Worm (Caenorhabditis elegans) whole organism, young adult: ENCODE results near the gene algn-8.

Experiments used
- B0019.2 ChIP-seq: fragments of 200-800 bp; sonication (Bioruptor generic); conservative IDR thresholded peaks from 2 replicates; pipeline ENCODE4 v1.3.6; 2022; ENCODE audit warnings: missing genetic modification reagents, missing genetic modification characterization, missing compliant biosample characterization
- C06A6.2 ChIP-seq: fragments of 200-800 bp; sonication (Bioruptor generic); conservative IDR thresholded peaks from 2 replicates; pipeline ENCODE4 v1.3.6; 2022; ENCODE audit warnings: missing genetic modification characterization, missing compliant biosample characterization
- C17E4.6 ChIP-seq: fragments of 200-800 bp; sonication (Bioruptor generic); IDR thresholded peaks from 2 replicates; pipeline ENCODE4 v1.3.6; 2022; ENCODE audit warnings: missing genetic modification reagents, missing genetic modification characterization, missing compliant biosample characterization
- F52B5.7 ChIP-seq: sonication (generic microtip); optimal IDR thresholded peaks from 2 replicates; lab custom pipeline; 2016; ENCODE audit warnings: mild to moderate bottlenecking, missing genetic modification characterization, missing compliant biosample characterization
- T07F8.4 ChIP-seq: sonication (generic microtip); optimal IDR thresholded peaks from 2 replicates; lab custom pipeline; 2016; ENCODE audit warnings: mild to moderate bottlenecking, missing genetic modification characterization, moderate library complexity, missing compliant biosample characterization
- Y56A3A.18 ChIP-seq: fragments of 200-800 bp; sonication (Bioruptor generic); IDR thresholded peaks from 2 replicates; pipeline ENCODE4 v1.3.6; 2022; ENCODE audit warnings: missing genetic modification reagents, missing genetic modification characterization, missing compliant biosample characterization
- Y67H2A.10 ChIP-seq: fragments of 200-800 bp; sonication (Bioruptor generic); conservative IDR thresholded peaks from 2 replicates; pipeline ENCODE4 v1.3.6; 2022; ENCODE audit warnings: missing genetic modification reagents, missing genetic modification characterization, missing compliant biosample characterization
- Y79H2A.3 ChIP-seq: fragments of 200-800 bp; sonication (Bioruptor generic); conservative IDR thresholded peaks from 2 replicates; pipeline ENCODE4 v1.3.6; 2022; ENCODE audit warnings: missing genetic modification reagents, missing genetic modification characterization, missing compliant biosample characterization
- Y95B8A.8 ChIP-seq: fragments of 200-800 bp; sonication (Bioruptor generic); IDR thresholded peaks from 2 replicates; pipeline ENCODE4 v1.3.6; 2022; ENCODE audit warnings: missing genetic modification reagents, missing genetic modification characterization, missing compliant biosample characterization
- ama-1 ChIP-seq, 3 experiments: fragments of 150-350 bp in 1 of 3; sonication (generic microtip) in 2 of 3; optimal IDR thresholded peaks; 2 replicates each; lab custom pipeline; 2014 to 2018; ENCODE audit warnings: missing biosample characterization in 2 of 3, missing genetic modification characterization in 2 of 3, missing genetic modification reagents in 2 of 3
- aptf-3 ChIP-seq: fragments of 200-800 bp; sonication (Bioruptor generic); IDR thresholded peaks from 2 replicates; pipeline ENCODE4 v1.3.6; 2022; ENCODE audit warnings: missing genetic modification characterization, missing compliant biosample characterization
- cebp-2 ChIP-seq: fragments of 200-800 bp; sonication (Bioruptor generic); IDR thresholded peaks from 2 replicates; pipeline ENCODE4 v1.3.6; 2022; ENCODE audit warnings: missing genetic modification characterization, missing compliant biosample characterization
- ceh-100 ChIP-seq: fragments of 200-800 bp; sonication (Bioruptor generic); IDR thresholded peaks from 2 replicates; pipeline ENCODE4 v1.3.6; 2022; ENCODE audit warnings: missing genetic modification reagents, missing genetic modification characterization, missing compliant biosample characterization
- dpl-1 ChIP-seq: fragments of 150-350 bp; optimal IDR thresholded peaks from 2 replicates; lab custom pipeline; 2014; ENCODE audit warnings: missing biosample characterization, missing genetic modification reagents, missing genetic modification characterization
- egl-18 ChIP-seq: fragments of 200-800 bp; sonication (Bioruptor generic); IDR thresholded peaks from 2 replicates; pipeline ENCODE4 v1.3.6; 2022; ENCODE audit warnings: missing genetic modification reagents, missing genetic modification characterization, missing compliant biosample characterization
- ets-4 ChIP-seq: fragments of 200-800 bp; sonication (Bioruptor generic); optimal IDR thresholded peaks from 2 replicates; lab custom pipeline; 2018; ENCODE audit warnings: mild to moderate bottlenecking, missing genetic modification characterization, missing compliant biosample characterization
- fkh-3 ChIP-seq: sonication (generic microtip); optimal IDR thresholded peaks from 2 replicates; lab custom pipeline; 2016; ENCODE audit warnings: mild to moderate bottlenecking, missing genetic modification characterization, missing compliant biosample characterization
- him-1 ChIP-seq: sonication (generic microtip); optimal IDR thresholded peaks from 2 replicates; lab custom pipeline; 2016; ENCODE audit warnings: missing genotype, missing genetic modification reagents, missing genetic modification characterization, missing compliant biosample characterization
- hlh-12 ChIP-seq: sonication (generic microtip); optimal IDR thresholded peaks from 2 replicates; lab custom pipeline; 2016; ENCODE audit warnings: missing genetic modification characterization, missing compliant biosample characterization
- hsf-1 ChIP-seq: fragments of 200-800 bp; sonication (Bioruptor generic); IDR thresholded peaks from 2 replicates; pipeline ENCODE4 v1.3.6; 2022; ENCODE audit warnings: missing genetic modification reagents, missing genetic modification characterization, missing compliant biosample characterization
- lsy-27 ChIP-seq: sonication (generic microtip); optimal IDR thresholded peaks from 2 replicates; lab custom pipeline; 2017; ENCODE audit warnings: missing genetic modification characterization, mild to moderate bottlenecking, missing compliant biosample characterization, antibody characterized with exemption, missing genotype, borderline replicate concordance; ENCODE audit not compliant: insufficient read depth
- madf-3 ChIP-seq: fragments of 200-800 bp; sonication (Bioruptor generic); IDR thresholded peaks from 2 replicates; pipeline ENCODE4 v1.3.6; 2022; ENCODE audit warnings: missing genetic modification reagents, missing genetic modification characterization, missing compliant biosample characterization
- madf-6 ChIP-seq: fragments of 200-800 bp; sonication (Bioruptor generic); IDR thresholded peaks from 2 replicates; pipeline ENCODE4 v1.3.6; 2022; ENCODE audit warnings: missing genetic modification reagents, missing genetic modification characterization, missing compliant biosample characterization
- madf-8 ChIP-seq: fragments of 200-800 bp; sonication (Bioruptor generic); conservative IDR thresholded peaks from 2 replicates; pipeline ENCODE4 v1.3.6; 2022; ENCODE audit warnings: missing genetic modification reagents, missing genetic modification characterization, missing compliant biosample characterization
- mxl-1 ChIP-seq: sonication (generic microtip); optimal IDR thresholded peaks from 2 replicates; lab custom pipeline; 2016; ENCODE audit warnings: missing genetic modification characterization, missing compliant biosample characterization
- nhr-120 ChIP-seq: fragments of 200-800 bp; sonication (Bioruptor generic); IDR thresholded peaks from 2 replicates; pipeline ENCODE4 v1.3.6; 2022; ENCODE audit warnings: missing genetic modification characterization, missing compliant biosample characterization
- nhr-27 ChIP-seq: fragments of 200-800 bp; sonication (Bioruptor generic); optimal IDR thresholded peaks from 2 replicates; lab custom pipeline; 2018; ENCODE audit warnings: mild to moderate bottlenecking, missing genetic modification characterization, moderate library complexity, missing compliant biosample characterization
- nhr-80 ChIP-seq: sonication (generic microtip); optimal IDR thresholded peaks from 2 replicates; lab custom pipeline; 2016; ENCODE audit warnings: missing genetic modification characterization, missing compliant biosample characterization
- pbrm-1 ChIP-seq: fragments of 200-800 bp; sonication (Bioruptor generic); IDR thresholded peaks from 2 replicates; pipeline ENCODE4 v1.3.6; 2022; ENCODE audit warnings: missing genetic modification reagents, missing genetic modification characterization, missing compliant biosample characterization
- pha-4 ChIP-seq: fragments of 150-350 bp; sonication (generic microtip); optimal IDR thresholded peaks from 2 replicates; lab custom pipeline; 2014; ENCODE audit warnings: missing biosample characterization, missing genetic modification reagents, missing genetic modification characterization
- rec-8 ChIP-seq, 2 experiments: sonication (generic microtip); optimal IDR thresholded peaks; 2 replicates each; lab custom pipeline; 2016; ENCODE audit warnings: mild to moderate bottlenecking in 2 of 2, missing genetic modification characterization in 2 of 2, missing genetic modification reagents in 2 of 2, missing genotype in 2 of 2, missing biosample characterization in 1 of 2, missing compliant biosample characterization in 1 of 2, moderate library complexity in 1 of 2
- snpc-1.3 ChIP-seq: sonication (generic microtip); optimal IDR thresholded peaks from 2 replicates; lab custom pipeline; 2017; ENCODE audit warnings: missing genetic modification characterization, mild to moderate bottlenecking, missing compliant biosample characterization, antibody characterized with exemption, moderate library complexity, missing genotype, missing genetic modification reagents; ENCODE audit not compliant: insufficient read depth
- sptf-2 ChIP-seq: fragments of 200-800 bp; sonication (Bioruptor generic); optimal IDR thresholded peaks from 2 replicates; lab custom pipeline; 2018; ENCODE audit warnings: mild to moderate bottlenecking, missing genetic modification characterization, missing compliant biosample characterization
- unc-130 ChIP-seq: sonication (generic microtip); optimal IDR thresholded peaks from 2 replicates; lab custom pipeline; 2016; ENCODE audit warnings: missing genetic modification reagents, missing genetic modification characterization, missing compliant biosample characterization
- xnd-1 ChIP-seq: sonication (generic microtip); optimal IDR thresholded peaks from 2 replicates; lab custom pipeline; 2016; ENCODE audit warnings: missing genotype, missing genetic modification reagents, missing genetic modification characterization, missing compliant biosample characterization
- ztf-22 ChIP-seq: fragments of 200-800 bp; sonication (Bioruptor generic); optimal IDR thresholded peaks from 2 replicates; lab custom pipeline; 2018; ENCODE audit warnings: mild to moderate bottlenecking, missing genetic modification characterization, moderate library complexity, missing compliant biosample characterization
- ztf-25 ChIP-seq: fragments of 200-800 bp; sonication (Bioruptor generic); IDR thresholded peaks from 2 replicates; pipeline ENCODE4 v1.3.6; 2022; ENCODE audit warnings: missing genetic modification reagents, missing genetic modification characterization, missing compliant biosample characterization
- ztf-3 ChIP-seq: fragments of 200-800 bp; sonication (Bioruptor generic); optimal IDR thresholded peaks from 2 replicates; lab custom pipeline; 2018; ENCODE audit warnings: mild to moderate bottlenecking, missing genetic modification characterization, missing compliant biosample characterization

Gene algn-8

ce11 chrII:9879815-9880214, 6.4 kb downstream of the algn-8 start:
- no peak for TF ChIP-seq C17E4.6 (GFP tag; lab: Robert Waterston, UW)

ce11 chrII:9874508-9875229, 11.6 kb downstream of the algn-8 start, which contains the start of the genes chil-2 and ctsa-3.2:
Gene chil-2 (minus strand): TSS chrII:9874608.
Gene ctsa-3.2 (plus strand): TSS chrII:9875179.
- no peak for TF ChIP-seq pha-4
- no peak for TF ChIP-seq mxl-1 (tag; lab: Kevin White, UChicago)
- no peak for TF ChIP-seq snpc-1.3 (tag; lab: Kevin White, UChicago)
- no peak for TF ChIP-seq xnd-1 (tag; lab: Kevin White, UChicago)
- TF ChIP-seq ama-1 (optimal IDR thresholded peaks at IDR 0.05; lab: Kevin White, UChicago), result no peak
- no peak for TF ChIP-seq ama-1 (GFP tag; optimal IDR thresholded peaks at IDR 0.05; lab: Kevin White, UChicago)
- TF ChIP-seq aptf-3, result no peak
- no peak for TF ChIP-seq F52B5.7 (tag; lab: Kevin White, UChicago)
- no peak for TF ChIP-seq madf-6 (GFP tag; lab: Robert Waterston, UW)
- no peak for TF ChIP-seq hsf-1 (GFP tag; lab: Robert Waterston, UW)
- TF ChIP-seq madf-3 (GFP tag; lab: Robert Waterston, UW), result no peak
- TF ChIP-seq egl-18, result no peak
- no peak for TF ChIP-seq pbrm-1
- no peak for TF ChIP-seq Y95B8A.8 (GFP tag; lab: Robert Waterston, UW)

- no peak for TF ChIP-seq ztf-25 (GFP tag; lab: Robert Waterston, UW)
- no peak for TF ChIP-seq nhr-27
- TF ChIP-seq sptf-2 (GFP tag; lab: Kevin White, UChicago), result no peak
- no peak for TF ChIP-seq lsy-27 (tag; lab: Kevin White, UChicago)
- no peak for TF ChIP-seq T07F8.4
- no peak for TF ChIP-seq rec-8 (tag; optimal IDR thresholded peaks at IDR 0.05; lab: Kevin White, UChicago)
- no peak for TF ChIP-seq aptf-3
- TF ChIP-seq ama-1 (optimal IDR thresholded peaks at IDR 0.05; lab: Kevin White, UChicago), result no peak
- no peak for TF ChIP-seq ama-1 (GFP tag; optimal IDR thresholded peaks at IDR 0.05; lab: Kevin White, UChicago)
- no peak for TF ChIP-seq ztf-22 (GFP tag; lab: Kevin White, UChicago)
- TF ChIP-seq nhr-120 (GFP tag; lab: Robert Waterston, UW), result no peak
- no peak for TF ChIP-seq Y67H2A.10 (GFP tag; lab: Robert Waterston, UW)
- TF ChIP-seq ets-4 (GFP tag; lab: Kevin White, UChicago), result no peak
- TF ChIP-seq him-1 (tag; lab: Kevin White, UChicago), result no peak
- TF ChIP-seq, all 124 proteins: peak for 0
Observed at ce11 chrII:9872961-9873360, 13.3 kb downstream of the algn-8 start, which contains the start of gene chil-8. Gene chil-8 (minus strand): TSS chrII:9873061.

ce11 chrII:9871061-9871460, 15.2 kb downstream of the algn-8 start, which contains the start of gene chil-7:
Gene chil-7 (minus strand): TSS chrII:9871172.
- TF ChIP-seq nhr-80 (tag; lab: Kevin White, UChicago) (no peak), unc-130 (no peak), ztf-3 (no peak), nhr-120 (GFP tag; lab: Robert Waterston, UW) (no peak), C06A6.2 (no peak)

- no peak for TF ChIP-seq fkh-3 (tag; lab: Kevin White, UChicago)
- no peak for TF ChIP-seq B0019.2 (GFP tag; lab: Robert Waterston, UW)
- TF ChIP-seq Y79H2A.3, result no peak
- TF ChIP-seq cebp-2, result no peak
- no peak for TF ChIP-seq egl-18
- no peak for TF ChIP-seq Y56A3A.18 (GFP tag; lab: Robert Waterston, UW)
- TF ChIP-seq hlh-12 (tag; lab: Kevin White, UChicago), result no peak
- TF ChIP-seq madf-8 (GFP tag; lab: Robert Waterston, UW), result no peak
- TF ChIP-seq dpl-1, result no peak
- TF ChIP-seq ceh-100 (GFP tag; lab: Robert Waterston, UW), result no peak
Observed at ce11 chrII:9868698-9869097, 17.5 kb downstream of the algn-8 start, which contains the start of gene old-1. Gene old-1 (minus strand): TSS chrII:9868747.
